Worm (Caenorhabditis elegans) whole organism, dauer: ENCODE data around the gene comt-3.
"Not testable (repeated sequence)": the region's sequence is repeated elsewhere in the genome, so short reads cannot be mapped to it uniquely, and the experiment has no call there.

Experiments
- unc-62 ChIP-seq: sonication (generic microtip); optimal IDR thresholded peaks from 2 replicates; lab custom pipeline; 2017; ENCODE audit warnings: missing biosample characterization, missing genetic modification reagents, missing genetic modification characterization

Gene comt-3

DNA sequence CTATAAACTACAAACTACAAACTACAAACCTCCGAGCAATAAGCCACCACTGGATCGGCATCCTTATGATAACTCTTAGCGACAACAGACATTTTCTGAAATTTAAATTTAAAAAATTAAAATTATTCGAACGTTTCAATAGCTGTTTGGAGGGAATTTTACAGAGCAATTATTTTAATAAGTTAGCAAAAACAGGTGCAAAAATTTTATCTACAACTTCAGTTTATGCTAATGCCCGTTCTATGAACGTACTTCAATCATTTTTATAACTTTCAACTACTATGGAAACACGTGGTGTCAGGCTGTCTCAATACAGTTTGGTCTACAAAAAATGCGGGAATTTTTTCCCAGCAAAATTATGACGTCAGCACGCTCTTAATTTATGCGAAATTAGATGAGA, 3.8 kb upstream of the comt-3 start, which contains the start of gene comt-5:
comt-5 (minus strand) TSS at position 101 of the 400 bp plus-strand sequence.
- no peak for TF ChIP-seq unc-62

DNA sequence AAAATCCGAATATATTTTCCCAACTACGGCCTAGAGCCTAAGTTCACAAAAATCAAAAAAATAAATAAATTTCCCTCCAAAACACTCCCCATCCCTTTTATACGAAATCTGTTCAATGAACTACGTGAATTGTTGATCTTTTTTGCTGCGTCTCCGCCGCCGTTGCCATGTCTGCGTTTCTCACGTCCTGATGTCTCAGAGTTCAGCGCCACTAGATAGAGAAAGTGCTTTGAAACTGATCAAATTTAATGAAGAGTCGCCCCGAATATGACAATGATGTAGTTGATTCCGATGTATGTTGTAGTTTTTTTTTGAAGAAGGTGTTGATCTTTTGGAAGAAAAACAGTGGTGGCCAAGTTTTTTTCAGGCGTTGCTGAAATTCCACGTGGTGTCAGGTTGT, 3.1 kb upstream of the comt-3 start:
- TF ChIP-seq unc-62 = no peak

DNA sequence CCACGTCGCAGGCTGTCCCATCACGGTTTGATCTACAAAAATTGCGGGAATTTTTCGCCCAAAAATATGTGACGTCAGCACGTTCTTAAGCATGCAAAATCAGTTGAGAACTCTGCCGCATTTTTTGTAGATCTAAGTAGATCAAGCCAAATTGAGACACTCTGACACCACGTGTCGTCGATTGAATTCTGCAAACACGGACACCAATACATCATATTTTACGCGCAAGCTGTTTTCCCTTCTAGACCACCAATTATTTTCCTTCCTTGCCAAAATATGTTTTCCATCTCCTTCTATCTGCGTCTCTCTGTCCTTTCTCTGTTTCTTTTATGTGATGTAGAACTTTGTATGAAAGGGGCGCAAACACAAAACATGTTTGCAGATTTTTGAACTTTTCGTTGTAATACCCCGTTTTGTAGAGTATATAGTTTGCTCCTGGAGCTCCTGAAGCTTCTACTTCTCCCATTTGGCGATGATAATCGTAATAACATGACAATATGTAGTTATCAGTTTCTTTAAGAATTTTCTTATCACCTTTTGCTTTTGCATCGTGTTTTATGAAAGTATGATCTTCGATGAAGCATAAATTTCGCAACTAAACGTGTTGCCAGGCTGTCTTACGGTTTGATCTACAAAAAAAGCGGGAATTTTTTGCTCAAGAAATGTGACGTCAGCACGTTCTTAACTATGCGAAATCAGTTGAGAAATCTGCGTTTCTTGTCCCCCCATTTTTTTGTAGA, 1.4 kb upstream of the comt-3 start:
- no peak for TF ChIP-seq unc-62

DNA sequence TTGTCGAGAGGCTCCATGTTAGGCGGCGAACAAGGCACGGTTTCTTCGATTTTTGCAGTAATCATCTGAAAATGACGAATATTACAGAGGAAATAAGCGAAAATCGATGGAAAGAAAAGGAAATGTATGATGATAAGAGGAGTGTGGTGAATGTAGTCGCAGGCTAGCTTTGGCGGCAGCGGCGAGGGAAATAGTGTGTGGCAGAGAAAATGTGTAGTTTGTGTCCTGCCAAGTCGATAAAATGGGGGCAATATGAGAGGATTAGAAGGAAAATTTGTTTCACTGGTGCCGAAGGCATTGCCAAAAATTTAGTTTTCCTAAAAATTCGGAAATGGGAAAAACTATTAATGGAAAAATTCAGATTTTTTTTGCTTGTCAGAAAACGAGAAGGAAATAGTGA, 9.4 kb downstream of the comt-3 start, which contains the start of gene nhr-86:
nhr-86 (minus strand) TSS at position 71 of the 400 bp plus-strand sequence.
- no peak for TF ChIP-seq unc-62

DNA sequence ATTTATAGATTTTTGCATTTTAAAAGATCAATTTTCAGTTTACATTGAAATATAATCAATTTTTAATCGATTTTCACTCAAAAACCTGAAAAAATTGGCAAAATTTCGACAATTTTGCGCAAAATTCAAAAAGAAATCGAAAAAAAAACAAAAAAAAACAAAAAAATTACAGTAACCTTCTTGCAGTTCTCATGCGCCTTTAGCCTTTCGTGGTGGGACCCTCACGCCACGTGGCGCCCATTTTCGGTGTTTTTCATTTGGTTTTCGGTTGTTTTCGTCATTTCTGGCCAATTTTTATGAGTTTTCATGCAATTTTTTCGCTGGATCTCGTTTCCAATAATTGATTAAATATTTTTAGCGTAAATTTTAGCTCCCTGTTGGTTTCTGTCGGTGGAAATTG, 10.1 kb downstream of the comt-3 start:
- TF ChIP-seq unc-62 = no peak

DNA sequence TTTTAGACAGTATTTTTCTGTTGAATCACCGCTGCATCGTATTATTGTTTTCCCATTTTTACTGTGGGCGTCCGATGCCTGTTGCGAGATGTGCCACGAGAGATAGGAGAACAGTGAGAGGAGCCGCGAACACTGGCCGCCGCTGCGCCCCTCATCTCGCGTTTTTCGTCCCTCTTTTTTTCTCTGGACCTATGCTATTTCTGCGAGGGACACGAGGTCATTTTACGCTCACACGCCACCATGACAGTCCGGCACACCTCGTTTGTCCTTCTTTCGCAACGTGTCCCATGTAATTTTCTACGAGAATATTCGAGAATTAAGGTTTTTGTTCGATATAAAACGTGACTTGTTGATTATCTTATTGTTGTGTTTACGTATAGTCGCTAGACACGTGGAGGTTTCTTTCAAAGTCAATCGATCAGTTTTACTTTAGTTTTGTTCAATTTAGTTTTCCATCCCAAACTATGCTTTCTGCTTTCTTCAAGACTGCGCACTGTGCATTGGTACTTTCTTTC, 10.7 kb downstream of the comt-3 start, which contains the start of gene lbp-9:
lbp-9 (plus strand) TSS at position 465 of the 515 bp plus-strand sequence.
- no peak for TF ChIP-seq unc-62

DNA sequence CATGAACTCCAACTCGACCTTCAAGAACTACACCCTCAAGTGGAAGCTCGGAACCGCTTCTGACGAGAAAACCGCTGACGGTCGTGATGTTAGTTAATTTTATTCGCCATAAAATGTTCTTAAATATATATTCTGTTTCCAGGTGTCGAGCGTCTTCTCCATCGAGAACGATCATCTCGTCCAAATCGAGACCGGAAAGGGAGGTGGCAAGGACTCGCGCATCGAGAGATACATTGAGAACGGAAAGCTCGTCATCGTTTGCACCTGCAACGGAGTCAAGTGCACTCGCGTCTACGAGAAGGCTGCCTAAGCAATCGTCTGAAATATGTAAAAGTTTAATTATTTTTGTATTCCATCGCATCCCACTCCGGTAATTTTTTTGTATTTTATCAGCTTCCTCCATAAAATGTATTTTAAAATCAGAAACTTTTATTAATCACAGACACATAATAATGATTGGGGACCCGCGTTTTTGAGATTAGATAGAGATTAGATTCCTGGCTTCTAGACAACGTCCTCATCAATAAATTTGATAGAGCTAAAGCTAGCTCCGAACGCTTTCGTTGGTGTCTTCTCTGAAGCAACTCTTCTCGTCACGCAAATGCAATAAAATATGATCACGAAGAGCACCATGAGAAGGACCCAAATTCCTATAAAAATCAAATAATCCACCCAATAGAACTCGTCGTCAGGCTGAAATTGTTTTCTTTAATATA, 11.5 kb downstream of the comt-3 start:
- no peak for TF ChIP-seq unc-62

DNA sequence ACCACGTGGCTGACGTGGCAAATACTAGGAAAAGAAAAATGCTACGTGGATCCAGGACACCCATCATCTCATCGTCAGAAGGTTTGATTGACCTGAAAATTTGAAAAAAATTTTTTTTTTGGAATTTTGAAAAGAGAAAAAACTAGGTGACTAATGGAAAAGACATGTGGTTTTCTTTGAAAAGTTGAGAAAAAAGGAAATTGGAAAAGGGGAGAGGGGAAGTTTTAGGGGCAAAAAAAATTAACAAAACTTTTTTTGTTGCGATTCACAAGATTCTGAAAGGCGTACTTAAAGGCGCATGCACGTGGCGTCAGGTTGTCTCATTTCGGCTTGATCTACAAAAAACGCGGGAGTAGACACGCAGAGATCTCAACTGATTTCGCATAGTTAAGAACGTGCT, 15.5 kb downstream of the comt-3 start, which contains the start of gene Y40B10A.9:
Y40B10A.9 (minus strand) TSS at position 101 of the 400 bp plus-strand sequence.
- TF ChIP-seq unc-62 = no peak

DNA sequence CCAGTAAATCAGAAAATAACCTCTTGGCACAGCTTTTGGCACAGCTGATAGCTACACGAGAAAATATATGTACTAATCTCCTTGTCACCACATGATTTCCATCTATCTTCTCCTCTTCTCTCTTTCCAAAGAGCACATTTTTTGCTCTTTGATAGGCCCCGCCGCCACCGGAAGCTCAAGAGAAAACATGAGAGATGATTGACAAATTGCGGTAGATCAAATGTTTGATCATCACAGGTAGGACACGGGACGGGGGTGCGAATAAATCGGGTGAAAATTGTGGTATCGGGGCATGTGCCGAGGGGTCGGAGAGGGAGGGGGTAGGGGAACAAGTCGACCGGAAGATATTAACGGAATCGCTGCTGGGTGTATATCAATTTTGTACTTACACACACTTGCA, 18.7 kb downstream of the comt-3 start:
- TF ChIP-seq unc-62 = no peak

DNA sequence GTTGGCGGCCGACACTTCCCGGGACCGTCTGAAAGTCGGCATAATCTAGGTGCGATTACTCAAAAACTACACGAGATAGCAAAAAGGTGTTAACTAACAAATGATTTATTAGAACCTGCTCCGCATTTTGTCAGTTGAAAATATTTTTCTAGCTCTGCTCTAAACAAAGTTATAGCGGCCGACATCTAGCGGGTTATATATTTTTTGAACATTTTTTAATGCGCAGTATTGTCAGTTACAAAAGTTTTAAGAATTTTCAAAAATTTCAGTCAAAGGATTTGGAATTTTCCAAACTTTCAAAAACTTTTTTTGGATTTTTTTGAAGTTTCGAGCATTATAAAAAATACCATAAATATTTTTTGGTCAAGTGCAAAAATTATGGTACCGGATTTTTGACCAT, 23.9 kb downstream of the comt-3 start:
- no peak for TF ChIP-seq unc-62

DNA sequence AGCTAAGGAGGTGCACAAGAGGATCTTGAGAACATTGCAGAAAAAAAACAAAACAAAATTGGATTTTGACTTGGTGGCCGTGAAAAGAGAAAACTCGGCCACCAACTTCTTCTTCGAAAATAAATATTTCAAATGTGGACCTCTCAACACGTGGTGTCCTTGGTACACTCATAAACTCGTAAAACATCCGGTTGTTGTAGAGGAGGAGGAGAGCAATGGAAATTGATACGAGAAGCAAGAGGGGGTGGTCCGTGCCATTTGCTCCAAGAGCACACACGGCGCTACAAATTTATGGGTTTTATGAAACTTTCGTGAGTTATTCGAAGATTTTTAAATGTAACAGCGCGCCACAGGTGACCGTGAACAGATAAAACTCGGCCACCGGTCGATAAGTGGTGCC, 24.6 kb downstream of the comt-3 start:
- TF ChIP-seq unc-62 = no peak

DNA sequence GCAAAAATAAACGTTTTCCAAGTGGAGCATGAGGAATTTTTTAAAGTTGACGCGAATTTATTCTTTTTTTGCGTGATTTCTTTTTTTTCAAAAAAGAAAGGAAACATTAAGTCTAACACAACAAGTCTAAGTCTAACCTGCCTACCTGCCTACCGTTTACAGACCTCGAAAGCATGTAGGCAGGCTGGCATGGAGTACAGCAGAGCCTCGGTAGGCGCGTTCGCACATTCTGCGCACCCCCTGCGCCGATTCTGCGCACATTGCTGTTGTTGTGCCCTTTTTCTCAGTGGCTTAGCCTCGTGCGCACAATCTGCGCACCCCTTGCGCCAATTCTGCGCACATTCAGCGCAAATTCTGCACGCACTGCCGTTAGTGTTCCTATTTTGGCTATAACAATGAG, 26.5 kb downstream of the comt-3 start:
- TF ChIP-seq unc-62 = no peak

DNA sequence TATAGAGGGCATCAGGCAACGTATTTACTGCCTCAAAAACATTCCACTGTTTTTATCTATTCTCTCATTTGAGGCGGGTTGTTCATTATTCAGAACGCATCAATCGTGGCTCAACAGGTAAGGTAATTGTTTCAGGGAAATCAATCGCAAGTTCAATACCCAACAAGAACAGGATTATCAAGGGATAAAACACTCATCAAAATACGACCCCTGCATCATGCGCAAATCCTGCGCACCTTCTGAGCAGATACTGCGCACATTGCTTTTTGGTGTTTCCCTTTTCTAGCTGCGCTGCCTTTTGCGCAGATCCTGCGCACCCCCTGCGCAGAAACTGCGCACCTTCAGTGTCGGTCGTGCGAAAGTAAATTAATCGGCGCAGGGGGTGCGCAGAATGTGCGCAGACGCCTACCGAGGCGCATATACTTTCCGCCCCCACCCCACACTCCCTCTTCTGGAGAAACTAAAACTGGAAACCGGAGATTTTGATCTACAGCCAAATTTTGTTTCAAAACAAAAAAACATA, 28.5 kb downstream of the comt-3 start, which contains the start of gene F36F12.3:
F36F12.3 (plus strand) TSS at position 51 of the 523 bp plus-strand sequence.
- TF ChIP-seq unc-62 = not testable (repeated sequence)

DNA sequence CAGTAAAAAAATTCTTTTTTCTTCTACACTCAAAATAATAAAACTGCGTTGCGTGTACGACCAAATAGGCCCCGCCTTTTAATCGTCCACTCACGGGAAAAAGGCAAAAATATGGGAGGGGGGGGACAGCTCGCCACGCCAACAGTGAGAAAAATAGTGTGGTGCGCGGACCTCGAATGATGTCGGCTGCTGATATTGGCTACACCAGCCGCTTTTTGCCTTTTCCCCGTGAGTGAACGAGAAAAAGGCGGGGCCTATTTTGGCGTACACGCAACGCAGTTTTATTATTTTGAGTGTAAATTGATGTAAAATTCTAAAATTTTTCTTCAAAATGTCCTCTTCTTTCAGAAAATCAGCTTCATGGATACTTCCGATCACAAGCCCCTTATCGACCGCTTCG, 33.0 kb downstream of the comt-3 start, which contains the start of gene ztf-28:
ztf-28 (plus strand) TSS at position 349 of the 400 bp plus-strand sequence.
- TF ChIP-seq unc-62 = not testable (repeated sequence)

DNA sequence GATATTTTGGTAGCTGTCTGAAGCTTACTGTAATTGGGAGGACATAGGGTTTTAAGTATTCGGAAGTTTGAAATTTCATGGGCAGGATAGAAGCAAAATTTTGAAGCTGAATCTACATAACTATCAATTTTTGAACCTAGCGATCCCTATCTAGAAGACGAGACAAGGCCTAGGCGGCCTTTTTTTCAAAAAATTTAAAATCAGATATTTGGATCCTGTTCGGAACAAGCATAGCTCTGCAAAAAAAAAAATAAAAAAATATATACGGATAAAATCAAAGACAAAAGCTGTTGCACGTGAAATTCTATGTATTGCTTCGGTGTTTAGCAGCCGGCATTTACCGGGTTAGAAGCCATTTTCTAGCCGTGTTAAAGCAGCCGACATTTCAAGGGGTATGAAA, 37.9 kb downstream of the comt-3 start, which contains the start of gene F36F12.2:
F36F12.2 (minus strand) TSS at position 101 of the 400 bp plus-strand sequence.
- TF ChIP-seq unc-62 = no peak

DNA sequence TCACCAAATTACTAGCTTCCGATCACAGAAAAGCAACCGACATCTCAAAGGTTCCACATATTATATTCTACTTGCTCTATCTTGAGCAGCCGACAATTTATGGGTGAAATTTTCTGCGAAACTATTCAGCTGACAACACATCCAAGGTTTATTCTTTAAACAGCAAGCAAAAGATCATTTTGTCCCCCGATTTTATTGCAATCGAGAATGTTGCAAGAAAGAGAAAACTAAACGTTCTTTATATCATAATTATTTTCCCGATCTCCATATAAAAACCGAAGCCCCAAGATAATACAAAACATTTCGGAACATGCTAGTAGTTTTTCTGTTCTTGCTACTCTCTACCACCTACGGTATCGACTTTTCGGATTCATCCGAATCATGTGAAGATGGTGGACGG, 38.4 kb downstream of the comt-3 start, which contains the start of gene clec-207:
clec-207 (plus strand) TSS at position 301 of the 400 bp plus-strand sequence.
- no peak for TF ChIP-seq unc-62

DNA sequence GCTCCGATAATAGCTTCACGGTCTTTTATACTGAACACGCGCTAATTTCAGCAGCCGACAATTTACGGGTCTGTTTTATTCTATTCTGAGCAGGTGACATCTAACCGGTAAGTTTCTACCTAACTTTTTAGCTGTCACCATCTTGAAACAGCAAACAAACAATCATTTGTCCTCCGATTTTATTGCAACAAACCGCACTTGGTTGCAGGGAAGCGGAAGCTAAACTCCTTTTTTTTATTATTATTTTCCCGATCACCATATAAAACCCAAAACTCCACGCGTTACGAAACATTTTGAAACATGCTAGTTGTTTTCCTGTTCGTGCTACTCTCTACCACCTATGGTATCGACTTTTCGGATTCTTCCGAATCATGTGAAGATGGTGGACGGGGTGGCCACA, 40.3 kb downstream of the comt-3 start, which contains the start of gene clec-208:
clec-208 (plus strand) TSS at position 301 of the 400 bp plus-strand sequence.
- no peak for TF ChIP-seq unc-62
